Worm (Caenorhabditis elegans): ENCODE measurements around the gene ftn-1.
A peak's percentile ranks its signal among the peaks of the same experiment; 100 is the strongest.

The ftn-1 gene

DNA sequence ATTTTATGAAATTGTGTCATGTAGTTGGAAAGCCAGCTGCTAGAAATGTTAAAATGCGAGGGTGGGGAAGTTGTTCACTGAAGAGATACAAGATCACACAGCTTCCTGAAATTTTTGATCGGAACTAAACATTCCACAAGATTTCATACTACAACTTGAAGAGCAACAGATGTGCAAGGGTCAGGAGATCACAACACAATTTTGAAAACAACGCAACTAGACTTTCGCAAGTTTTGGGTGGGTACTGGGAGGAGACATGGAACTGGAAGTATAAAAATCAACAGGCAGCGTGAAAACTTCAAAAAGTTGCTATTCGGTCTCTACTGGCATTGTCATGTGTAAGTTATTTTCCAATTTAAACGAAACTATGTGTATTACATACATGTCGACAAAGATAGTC, 4.4 kb upstream of the ftn-1 start, which contains the start of gene F19F10.3:
Gene F19F10.3, plus strand, starts transcription at position 301 of the 400 bp plus-strand sequence.
- TF ChIP-seq nhr-77 (tag; optimal IDR thresholded peaks at IDR 0.05) (no peak), lin-15B (tag; optimal IDR thresholded peaks at IDR 0.05) (no peak), elt-1 (tag; optimal IDR thresholded peaks at IDR 0.05) (no peak), nhr-237 (tag; optimal IDR thresholded peaks at IDR 0.05) (no peak), nhr-25 (tag; optimal IDR thresholded peaks at IDR 0.05) (no peak), nhr-43 (tag; optimal IDR thresholded peaks at IDR 0.05; ENCODE audit: poor library complexity, severe bottlenecking) (no peak), egl-27 (tag; optimal IDR thresholded peaks at IDR 0.05) (no peak), sea-2 (GFP tag; optimal IDR thresholded peaks at IDR 0.05) (no peak), nfya-1 (tag; optimal IDR thresholded peaks at IDR 0.05; ENCODE audit: insufficient read depth) (no peak), elt-3 (tag; optimal IDR thresholded peaks at IDR 0.05) (no peak), fkh-2 (tag; optimal IDR thresholded peaks at IDR 0.05) (no peak), lin-39 (tag; optimal IDR thresholded peaks at IDR 0.05) (no peak), skn-1 (tag; optimal IDR thresholded peaks at IDR 0.05) (no peak)

DNA sequence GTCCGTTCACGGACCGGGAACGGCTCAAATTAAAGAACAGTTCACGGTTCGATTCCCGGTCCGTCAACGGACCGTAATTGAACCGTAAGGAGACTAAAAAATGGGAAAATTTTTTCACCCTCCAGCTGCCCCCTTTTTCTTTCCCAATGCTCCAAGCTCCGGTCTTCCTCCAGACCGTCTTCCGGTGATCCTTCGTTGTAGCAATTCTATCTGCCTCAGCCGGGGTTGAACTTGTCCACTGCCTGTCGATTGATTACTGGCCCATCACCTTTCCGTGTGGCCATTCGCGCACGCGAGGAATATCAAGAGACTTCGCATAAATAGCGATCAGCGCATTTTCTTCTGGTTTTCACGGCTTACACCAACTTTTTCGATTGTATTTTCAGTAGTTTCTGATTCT, 1.1 kb upstream of the ftn-1 start:
- TF ChIP-seq nhr-25 (tag; optimal IDR thresholded peaks at IDR 0.05): peak; percentile 2

DNA sequence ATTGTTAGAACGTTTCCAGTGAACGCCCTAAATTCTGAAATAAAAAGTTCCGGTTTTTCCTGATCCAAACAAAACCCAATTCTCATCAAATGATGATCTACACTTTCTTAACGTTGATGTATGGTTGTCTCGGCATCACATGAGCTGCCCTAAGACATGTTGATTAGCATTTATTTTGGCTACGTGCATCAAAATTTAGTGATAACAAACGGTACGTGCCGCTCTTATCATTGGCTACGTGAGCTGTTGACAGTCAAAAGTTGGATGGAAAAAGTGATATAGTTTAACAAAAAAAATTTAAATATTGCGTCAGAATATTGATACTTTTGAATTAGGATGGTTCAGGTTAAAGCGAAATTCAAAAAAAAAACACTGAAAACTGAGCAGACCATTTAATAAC, 638 bp upstream of the ftn-1 start:
- no peak for TF ChIP-seq sea-2 (GFP tag; optimal IDR thresholded peaks at IDR 0.05)
- peak; percentile 76 for TF ChIP-seq pqm-1 (tag; optimal IDR thresholded peaks at IDR 0.05)
- peak; percentile 24 for TF ChIP-seq pha-4 (tag; optimal IDR thresholded peaks at IDR 0.05)
- peak; percentile 77 for TF ChIP-seq elt-2 (tag; optimal IDR thresholded peaks at IDR 0.05)
- TF ChIP-seq elt-1 (tag; optimal IDR thresholded peaks at IDR 0.05): no peak

DNA sequence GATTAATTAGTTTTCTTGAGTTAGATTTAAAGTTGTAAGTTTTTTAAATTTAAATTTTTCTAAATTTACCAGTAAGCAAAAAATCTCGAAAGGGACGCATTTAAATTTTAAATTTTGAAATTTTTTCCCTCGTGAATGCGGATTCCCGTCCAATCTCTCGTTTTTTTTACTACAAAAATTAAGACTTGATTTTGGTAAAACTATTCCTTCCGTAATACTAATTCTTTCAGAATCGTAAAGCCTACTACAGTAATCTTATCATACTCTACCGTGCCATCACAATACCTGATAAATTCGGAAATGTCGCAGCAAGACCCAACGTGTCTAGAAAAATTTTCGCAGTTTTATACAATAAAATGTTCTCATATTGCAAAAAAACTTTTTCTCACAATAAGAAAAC, 2.2 kb downstream of the ftn-1 start, which contains the start of the genes C54F6.19 and nhx-3:
Gene C54F6.19, plus strand, starts transcription at position 301 of the 400 bp plus-strand sequence.
Gene nhx-3, minus strand, starts transcription at position 337 of the 400 bp plus-strand sequence.
- TF ChIP-seq nhr-25 (tag; optimal IDR thresholded peaks at IDR 0.05) (no peak), lin-15B (tag; optimal IDR thresholded peaks at IDR 0.05) (no peak), nhr-28 (tag; optimal IDR thresholded peaks at IDR 0.05) (no peak), lin-39 (tag; optimal IDR thresholded peaks at IDR 0.05) (no peak), pqm-1 (tag; optimal IDR thresholded peaks at IDR 0.05) (no peak), ZK546.5 (tag; optimal IDR thresholded peaks at IDR 0.05) (no peak), fkh-10 (GFP tag; optimal IDR thresholded peaks at IDR 0.05) (no peak), unc-62 (GFP tag; optimal IDR thresholded peaks at IDR 0.05) (no peak), ama-1 (optimal IDR thresholded peaks at IDR 0.05) (no peak), pha-4 (tag; optimal IDR thresholded peaks at IDR 0.05) (no peak), fos-1 (tag; optimal IDR thresholded peaks at IDR 0.05) (no peak), nhr-76 (tag; optimal IDR thresholded peaks at IDR 0.05) (no peak), nhr-11 (tag; optimal IDR thresholded peaks at IDR 0.05) (no peak), nfya-1 (tag; optimal IDR thresholded peaks at IDR 0.05; ENCODE audit: insufficient read depth) (no peak), nhr-77 (tag; optimal IDR thresholded peaks at IDR 0.05) (no peak), ceh-28 (tag; optimal IDR thresholded peaks at IDR 0.05) (no peak), nhr-12 (tag; optimal IDR thresholded peaks at IDR 0.05) (no peak), unc-39 (tag; optimal IDR thresholded peaks at IDR 0.05) (no peak), mml-1 (tag; optimal IDR thresholded peaks at IDR 0.05) (no peak)

DNA sequence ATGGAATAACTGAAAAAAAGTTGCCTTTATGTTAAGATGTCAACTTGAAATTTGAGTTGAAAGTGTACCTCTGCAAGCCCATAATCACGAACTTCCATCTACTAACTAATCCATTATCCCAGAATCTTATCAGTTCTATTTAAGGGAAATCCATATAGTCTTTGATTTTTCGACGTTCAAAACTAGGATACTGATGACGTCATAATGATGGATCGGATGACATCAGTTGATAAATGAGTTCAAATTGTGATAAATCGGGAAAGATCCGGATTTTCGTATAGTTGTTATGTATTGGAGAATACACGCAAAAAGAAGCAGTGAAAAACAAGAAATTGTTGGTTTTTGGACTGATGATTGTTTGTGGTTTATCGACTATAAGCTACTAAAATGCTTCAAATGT, 3.7 kb downstream of the ftn-1 start:
- peak; percentile 91 for TF ChIP-seq nhr-23 (tag; optimal IDR thresholded peaks at IDR 0.05)
- peak; percentile 90 for TF ChIP-seq nhr-43 (tag; optimal IDR thresholded peaks at IDR 0.05; ENCODE audit: poor library complexity, severe bottlenecking)
- TF ChIP-seq ama-1 (optimal IDR thresholded peaks at IDR 0.05): no peak

- no peak for TF ChIP-seq lsy-12 (tag; optimal IDR thresholded peaks at IDR 0.05)
- TF ChIP-seq ama-1 (optimal IDR thresholded peaks at IDR 0.05): no peak
- TF ChIP-seq nfya-1 (tag; optimal IDR thresholded peaks at IDR 0.05; ENCODE audit: insufficient read depth): no peak
Measured at ce11 chrV:7539015-7539414, 8.4 kb downstream of the ftn-1 start, which contains the start of gene srh-268. Gene srh-268 (plus strand): TSS chrV:7539315.

DNA sequence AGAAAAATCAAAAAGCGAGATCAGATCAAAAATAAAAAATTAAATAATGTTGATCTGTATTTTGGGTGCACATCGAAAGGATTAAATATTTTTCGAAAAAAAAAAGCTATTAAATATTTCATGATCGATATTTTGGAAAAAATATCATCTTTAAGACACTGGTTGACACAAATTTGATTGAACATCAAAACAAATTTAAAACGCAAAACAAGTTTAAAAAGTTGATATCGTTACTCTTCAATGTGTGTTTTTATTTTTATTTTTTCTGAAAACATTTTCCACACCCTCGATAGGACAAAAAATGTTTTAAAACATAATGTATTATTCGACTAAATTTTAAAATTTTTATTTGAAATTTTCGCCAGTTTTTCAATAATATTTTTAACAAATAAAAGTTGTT, 9.4 kb downstream of the ftn-1 start, which contains the start of gene C54F6.12:
Gene C54F6.12, minus strand, starts transcription at position 101 of the 400 bp plus-strand sequence.
- TF ChIP-seq nhr-237 (tag; optimal IDR thresholded peaks at IDR 0.05) (no peak), lsy-12 (tag; optimal IDR thresholded peaks at IDR 0.05) (no peak), mdl-1 (tag; optimal IDR thresholded peaks at IDR 0.05) (no peak), ZK546.5 (tag; optimal IDR thresholded peaks at IDR 0.05) (no peak), nhr-23 (tag; optimal IDR thresholded peaks at IDR 0.05) (no peak), nhr-67 (tag; optimal IDR thresholded peaks at IDR 0.05) (no peak), ceh-28 (tag; optimal IDR thresholded peaks at IDR 0.05) (no peak), jun-1 (tag; optimal IDR thresholded peaks at IDR 0.05) (no peak), lin-39 (tag; optimal IDR thresholded peaks at IDR 0.05) (no peak), lin-15B (tag; optimal IDR thresholded peaks at IDR 0.05) (no peak), sea-2 (GFP tag; optimal IDR thresholded peaks at IDR 0.05) (no peak), tbx-2 (tag; optimal IDR thresholded peaks at IDR 0.05) (no peak), hmg-11 (tag; optimal IDR thresholded peaks at IDR 0.05) (no peak), egl-5 (tag; optimal IDR thresholded peaks at IDR 0.05) (no peak), eor-1 (tag; optimal IDR thresholded peaks at IDR 0.05) (no peak), fkh-2 (tag; optimal IDR thresholded peaks at IDR 0.05) (no peak), nhr-76 (tag; optimal IDR thresholded peaks at IDR 0.05) (no peak), snpc-4 (tag; optimal IDR thresholded peaks at IDR 0.05) (no peak)
